Worm (Caenorhabditis elegans): ENCODE results near the gene sri-62.

DNA sequence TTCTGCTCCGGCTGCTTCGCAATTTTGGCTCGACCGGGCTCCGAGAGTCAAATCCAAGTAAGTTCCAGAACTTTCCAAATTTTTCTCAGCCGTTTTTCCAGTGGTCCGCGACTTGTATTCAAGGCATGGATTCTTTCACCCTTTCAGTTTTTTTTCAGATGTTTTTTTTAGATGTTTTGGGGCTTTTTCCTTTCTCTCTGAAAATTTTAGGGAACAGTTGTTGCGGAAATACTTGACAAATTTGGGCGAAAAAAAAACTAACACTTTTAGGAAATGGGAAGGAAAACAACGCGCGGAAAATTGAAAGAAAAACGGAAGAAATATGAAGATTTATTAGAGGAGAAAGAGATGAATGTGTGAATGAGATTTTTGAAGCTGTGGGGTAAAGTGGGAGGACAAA lies 27.3 kb upstream of the sri-62 start, which contains the start of the genes T05A8.11 and nep-2:
- TF ChIP-seq lir-3 (tag; optimal IDR thresholded peaks at IDR 0.05) (no peak), lin-15B (tag; optimal IDR thresholded peaks at IDR 0.05) (no peak), nhr-77 (tag; optimal IDR thresholded peaks at IDR 0.05) (no peak), mxl-2 (GFP tag; conservative IDR thresholded peaks at IDR 0.05) (no peak), snpc-4 (tag; optimal IDR thresholded peaks at IDR 0.05) (no peak), gei-8 (GFP tag; optimal IDR thresholded peaks at IDR 0.05) (no peak), jun-1 (tag; optimal IDR thresholded peaks at IDR 0.05) (no peak)

Data from whole organism, L4 larva.